Fruit fly (Drosophila melanogaster) whole organism, embryonic: ENCODE measurements around the gene Ras85D.

ENCODE experiments used
- Atf-2 ChIP-seq: fragments of 200-800 bp; sonication (Bioruptor generic); optimal IDR thresholded peaks from 2 replicates; lab custom pipeline; 2016; ENCODE audit warnings: missing biosample characterization, missing genetic modification characterization
- CG10366 ChIP-seq: fragments of 200-800 bp; sonication (Bioruptor generic); IDR thresholded peaks from 2 replicates; pipeline ENCODE4 v1.3.6; 2022; ENCODE audit warnings: missing biosample characterization, missing genetic modification characterization
- CG11398 ChIP-seq: fragments of 200-800 bp; sonication (Bioruptor generic); optimal IDR thresholded peaks from 2 replicates; lab custom pipeline; 2016; ENCODE audit warnings: missing biosample characterization, missing genetic modification characterization
- CG13123 ChIP-seq: fragments of 200-800 bp; sonication (Bioruptor generic); optimal IDR thresholded peaks from 2 replicates; lab custom pipeline; 2016; ENCODE audit warnings: missing biosample characterization, missing genetic modification characterization
- CG14710 ChIP-seq: fragments of 200-800 bp; sonication (Bioruptor generic); optimal IDR thresholded peaks from 3 replicates; lab custom pipeline; 2019; ENCODE audit warnings: missing biosample characterization, mild to moderate bottlenecking, missing genetic modification characterization, moderate library complexity
- CG15073 ChIP-seq: fragments of 200-800 bp; sonication (Bioruptor generic); optimal IDR thresholded peaks from 2 replicates; lab custom pipeline; 2016; ENCODE audit warnings: missing biosample characterization, missing genetic modification characterization
- CG2678 ChIP-seq: fragments of 200-800 bp; sonication (Bioruptor generic); optimal IDR thresholded peaks from 3 replicates; lab custom pipeline; 2019; ENCODE audit warnings: missing biosample characterization, mild to moderate bottlenecking, missing genetic modification characterization, moderate library complexity
- CG32772 ChIP-seq: fragments of 200-800 bp; sonication (Bioruptor generic); IDR thresholded peaks from 2 replicates; pipeline ENCODE4 v1.3.6; 2022; ENCODE audit warnings: missing biosample characterization, missing genetic modification characterization
- CG3847 ChIP-seq: fragments of 200-800 bp; sonication (Bioruptor generic); IDR thresholded peaks from 2 replicates; pipeline ENCODE4 v1.3.6; 2022; ENCODE audit warnings: missing biosample characterization, missing genetic modification characterization
- CG6813 ChIP-seq: fragments of 200-800 bp; sonication (Bioruptor generic); optimal IDR thresholded peaks from 2 replicates; lab custom pipeline; 2017; ENCODE audit warnings: missing biosample characterization, missing genetic modification characterization, mild to moderate bottlenecking, moderate library complexity, missing genetic modification reagents
- CG7372 ChIP-seq: fragments of 200-800 bp; sonication (Bioruptor generic); IDR thresholded peaks from 2 replicates; pipeline ENCODE4 v1.3.6; 2022; ENCODE audit warnings: missing biosample characterization, missing genetic modification characterization
- CG9215 ChIP-seq: fragments of 200-800 bp; sonication (Bioruptor generic); IDR thresholded peaks from 2 replicates; pipeline ENCODE4 v1.3.6; 2022; ENCODE audit warnings: missing biosample characterization, missing genetic modification characterization
- CoRest ChIP-seq: fragments of 200-800 bp; sonication (Bioruptor generic); optimal IDR thresholded peaks from 3 replicates; lab custom pipeline; 2018; ENCODE audit warnings: missing biosample characterization, mild to moderate bottlenecking, missing genetic modification characterization, moderate library complexity
- Dbx ChIP-seq: fragments of 200-800 bp; sonication (Bioruptor generic); IDR thresholded peaks from 3 replicates; pipeline ENCODE4 v1.3.6; 2022; ENCODE audit warnings: missing biosample characterization, missing genetic modification characterization
- Ets65A ChIP-seq: fragments of 200-800 bp; sonication (Bioruptor generic); peaks from one replicate; lab custom pipeline; 2016; ENCODE audit warnings: missing biosample characterization, missing genetic modification characterization
- Fer2 ChIP-seq: fragments of 200-800 bp; sonication (Bioruptor generic); optimal IDR thresholded peaks from 2 replicates; lab custom pipeline; 2018; ENCODE audit warnings: missing biosample characterization, mild to moderate bottlenecking, missing genetic modification characterization, moderate library complexity
- HLHmδ ChIP-seq: fragments of 200-800 bp; sonication (Bioruptor generic); optimal IDR thresholded peaks from 2 replicates; lab custom pipeline; 2018; ENCODE audit warnings: missing biosample characterization, mild to moderate bottlenecking, missing genetic modification characterization, moderate library complexity
- Hmr ChIP-seq: fragments of 200-800 bp; sonication (Bioruptor generic); optimal IDR thresholded peaks from 3 replicates; lab custom pipeline; 2017; ENCODE audit warnings: mild to moderate bottlenecking, missing biosample characterization, missing genetic modification reagents, missing genetic modification characterization
- Hsf ChIP-seq: fragments of 200-800 bp; sonication (Bioruptor generic); optimal IDR thresholded peaks from 3 replicates; lab custom pipeline; 2016; ENCODE audit warnings: missing biosample characterization, missing genetic modification characterization
- Kr ChIP-seq: fragments of 200-800 bp; sonication (Bioruptor generic); optimal IDR thresholded peaks from 2 replicates; lab custom pipeline; 2017; ENCODE audit warnings: missing biosample characterization, mild to moderate bottlenecking, missing genetic modification characterization
- Oaz ChIP-seq: fragments of 200-800 bp; sonication (Bioruptor generic); IDR thresholded peaks from 2 replicates; pipeline ENCODE4 v1.3.6; 2022; ENCODE audit warnings: missing biosample characterization, missing genetic modification characterization
- Optix ChIP-seq: fragments of 200-800 bp; sonication (Bioruptor generic); IDR thresholded peaks from 3 replicates; pipeline ENCODE4 v1.3.6; 2022; ENCODE audit warnings: missing biosample characterization, missing genetic modification characterization
- Ptx1 ChIP-seq: fragments of 200-800 bp; sonication (Bioruptor generic); IDR thresholded peaks from 2 replicates; pipeline ENCODE4 v1.3.6; 2022; ENCODE audit warnings: missing biosample characterization, missing genetic modification characterization
- Sry-β ChIP-seq: fragments of 200-800 bp; sonication (Bioruptor generic); optimal IDR thresholded peaks from 2 replicates; lab custom pipeline; 2018; ENCODE audit warnings: missing biosample characterization, mild to moderate bottlenecking, missing genetic modification characterization, moderate library complexity
- TFAM ChIP-seq: fragments of 200-800 bp; sonication (Bioruptor generic); optimal IDR thresholded peaks from 2 replicates; lab custom pipeline; 2017; ENCODE audit warnings: missing biosample characterization, missing genetic modification characterization, inconsistent platforms
- Vsx1 ChIP-seq: fragments of 200-800 bp; sonication (Bioruptor generic); optimal IDR thresholded peaks from 2 replicates; lab custom pipeline; 2017; ENCODE audit warnings: missing biosample characterization, mild to moderate bottlenecking, missing genetic modification characterization, missing genetic modification reagents
- az2 ChIP-seq: fragments of 200-800 bp; sonication (Bioruptor generic); optimal IDR thresholded peaks from 3 replicates; lab custom pipeline; 2016; ENCODE audit warnings: missing biosample characterization, missing genetic modification characterization
- bcd ChIP-seq: fragments of 200-800 bp; sonication (Bioruptor generic); optimal IDR thresholded peaks from 2 replicates; lab custom pipeline; 2017; ENCODE audit warnings: missing biosample characterization, mild to moderate bottlenecking, missing genetic modification characterization
- bsh ChIP-seq, 2 experiments: fragments of 200-800 bp; sonication (Bioruptor generic); optimal IDR thresholded peaks; 2 replicates each; lab custom pipeline; 2017 to 2018; ENCODE audit warnings: mild to moderate bottlenecking in 2 of 2, missing biosample characterization in 2 of 2, missing genetic modification characterization in 2 of 2, moderate library complexity in 1 of 2
- cg ChIP-seq: fragments of 200-800 bp; sonication (Bioruptor generic); optimal IDR thresholded peaks from 3 replicates; lab custom pipeline; 2019; ENCODE audit warnings: missing biosample characterization, mild to moderate bottlenecking, missing genetic modification characterization, moderate library complexity
- da ChIP-seq: fragments of 200-800 bp; sonication (Bioruptor generic); optimal IDR thresholded peaks from 2 replicates; lab custom pipeline; 2016; ENCODE audit warnings: missing biosample characterization, missing genetic modification characterization
- dysf ChIP-seq: fragments of 200-800 bp; sonication (Bioruptor generic); IDR thresholded peaks from 3 replicates; pipeline ENCODE4 v1.3.6; 2022; ENCODE audit warnings: missing biosample characterization, missing genetic modification characterization
- gsb-n ChIP-seq: fragments of 200-800 bp; sonication (Bioruptor generic); optimal IDR thresholded peaks from 3 replicates; lab custom pipeline; 2018; ENCODE audit warnings: missing biosample characterization, mild to moderate bottlenecking, missing genetic modification characterization
- gt ChIP-seq: fragments of 200-800 bp; sonication (Bioruptor generic); IDR thresholded peaks from 2 replicates; pipeline ENCODE4 v1.3.6; 2022; ENCODE audit warnings: missing biosample characterization, missing genetic modification characterization
- hbn ChIP-seq: fragments of 200-800 bp; sonication (Bioruptor generic); IDR thresholded peaks from 2 replicates; pipeline ENCODE4 v1.3.6; 2022; ENCODE audit warnings: missing biosample characterization, missing genetic modification characterization; ENCODE audit not compliant: partially characterized antibody
- jing ChIP-seq: fragments of 200-800 bp; sonication (Bioruptor generic); optimal IDR thresholded peaks from 2 replicates; lab custom pipeline; 2018; ENCODE audit warnings: missing biosample characterization, mild to moderate bottlenecking, missing genetic modification characterization
- kni ChIP-seq: fragments of 200-800 bp; sonication (Bioruptor generic); optimal IDR thresholded peaks from 3 replicates; lab custom pipeline; 2017; ENCODE audit warnings: mild to moderate bottlenecking, missing biosample characterization, missing genetic modification reagents, missing genetic modification characterization
- lmd ChIP-seq: fragments of 200-800 bp; sonication (Bioruptor generic); IDR thresholded peaks from 2 replicates; pipeline ENCODE4 v1.3.6; 2022; ENCODE audit warnings: missing biosample characterization, missing genetic modification characterization
- lov ChIP-seq, 2 experiments: fragments of 200-800 bp in 1 of 2; fragments of >200 bp in 1 of 2; sonication (Bioruptor generic) in 1 of 2; IDR thresholded peaks in 1 of 2; optimal IDR thresholded peaks in 1 of 2; 2 replicates in 1 of 2; 3 replicates in 1 of 2; pipeline versions ENCODE4 v1.3.6 to Lab custom; 2017 to 2022; ENCODE audit warnings: missing biosample characterization in 1 of 2, missing genetic modification characterization in 1 of 2
- nau ChIP-seq: fragments of 200-800 bp; sonication (Bioruptor generic); optimal IDR thresholded peaks from 3 replicates; lab custom pipeline; 2017; ENCODE audit warnings: missing biosample characterization, mild to moderate bottlenecking, missing genetic modification characterization, missing genetic modification reagents
- oc ChIP-seq: fragments of 200-800 bp; sonication (Bioruptor generic); optimal IDR thresholded peaks from 2 replicates; lab custom pipeline; 2018; ENCODE audit warnings: missing biosample characterization, mild to moderate bottlenecking, missing genetic modification characterization, moderate library complexity
- rib ChIP-seq: fragments of 200-800 bp; sonication (Bioruptor generic); IDR thresholded peaks from 2 replicates; pipeline ENCODE4 v1.3.6; 2022; ENCODE audit warnings: missing biosample characterization, missing genetic modification characterization
- row ChIP-seq: fragments of 200-800 bp; sonication (Bioruptor generic); IDR thresholded peaks from 3 replicates; pipeline ENCODE4 v1.3.6; 2022; ENCODE audit warnings: missing biosample characterization, missing genetic modification characterization
- stwl ChIP-seq: fragments of 200-800 bp; sonication (Bioruptor generic); optimal IDR thresholded peaks from 3 replicates; lab custom pipeline; 2018; ENCODE audit warnings: missing biosample characterization, mild to moderate bottlenecking, missing genetic modification characterization, moderate library complexity
- tll ChIP-seq, 2 experiments: fragments of 200-800 bp in 1 of 2; fragments of >200 bp in 1 of 2; sonication (Bioruptor generic) in 1 of 2; optimal IDR thresholded peaks; 2 replicates each; lab custom pipeline; 2017 to 2019; ENCODE audit warnings: missing biosample characterization in 2 of 2, missing genetic modification characterization in 2 of 2, mild to moderate bottlenecking in 1 of 2, moderate library complexity in 1 of 2
- twi ChIP-seq: fragments of 200-800 bp; optimal IDR thresholded peaks from 2 replicates; lab custom pipeline; 2019; ENCODE audit warnings: missing biosample characterization, mild to moderate bottlenecking, missing genetic modification characterization, moderate library complexity
- wor ChIP-seq: fragments of 200-800 bp; sonication (Bioruptor generic); IDR thresholded peaks from 2 replicates; pipeline ENCODE4 v1.3.6; 2022; ENCODE audit warnings: missing biosample characterization, missing genetic modification characterization
- z ChIP-seq: fragments of 200-800 bp; sonication (Bioruptor generic); IDR thresholded peaks from 3 replicates; pipeline ENCODE4 v1.3.6; 2022; ENCODE audit warnings: missing biosample characterization, missing genetic modification characterization
- zen ChIP-seq: fragments of 200-800 bp; sonication (Bioruptor generic); optimal IDR thresholded peaks from 3 replicates; lab custom pipeline; 2018; ENCODE audit warnings: missing biosample characterization, mild to moderate bottlenecking, missing genetic modification characterization, moderate library complexity
- zfh1 ChIP-seq: fragments of 200-800 bp; sonication (Bioruptor generic); IDR thresholded peaks from 3 replicates; pipeline ENCODE4 v1.3.6; 2022; ENCODE audit warnings: missing biosample characterization, missing genetic modification characterization

Gene Ras85D

DNA sequence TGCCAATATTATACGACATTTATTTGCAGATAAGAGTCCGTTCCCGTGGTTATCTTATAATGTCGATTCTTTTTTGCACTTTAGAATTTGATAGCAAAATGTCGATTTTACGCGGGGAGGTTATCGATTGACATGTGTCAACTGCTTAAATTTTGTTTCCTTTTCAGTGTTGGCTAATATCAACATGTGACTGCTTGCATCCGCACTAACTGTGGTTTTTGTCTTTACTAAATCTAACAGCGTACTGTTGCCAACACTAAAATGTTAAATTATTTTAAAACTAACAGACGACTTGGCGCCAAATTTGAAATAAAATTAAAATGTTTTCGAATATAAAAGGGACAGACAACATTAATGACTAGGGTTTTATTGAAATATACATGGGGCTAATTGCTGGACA, 16.1 kb downstream of the Ras85D start (continued):
- no peak for TF ChIP-seq Optix (GFP tag; lab: Robert Waterston, UW)
- TF ChIP-seq nau (GFP tag; lab: Kevin White, UChicago): no peak
- TF ChIP-seq tll (GFP tag; optimal IDR thresholded peaks at IDR 0.05; lab: Kevin White, UChicago): no peak
- TF ChIP-seq row (GFP tag; lab: Robert Waterston, UW): peak; percentile 9; the same call in 1 of the 3 replicates
- peak; percentile 74 for TF ChIP-seq bcd (GFP tag; lab: Kevin White, UChicago)
- peak; percentile 76 for TF ChIP-seq Ptx1 (GFP tag; lab: Robert Waterston, UW)
- no peak for TF ChIP-seq Kr (GFP tag; lab: Kevin White, UChicago)
- TF ChIP-seq bsh (GFP tag; optimal IDR thresholded peaks at IDR 0.05; lab: Kevin White, UChicago): peak in 1 of 2 experiments; percentile 40
- peak; percentile 44; the same call in 1 of the 2 replicates for TF ChIP-seq CG10366
- TF ChIP-seq CoRest (tag; lab: Kevin White, UChicago): peak; percentile 79
- TF ChIP-seq az2 (GFP tag; lab: Kevin White, UChicago): peak; percentile 50
- TF ChIP-seq twi (tag; lab: Kevin White, UChicago): peak; percentile 76
- peak; percentile 46 for TF ChIP-seq gsb-n (tag; lab: Kevin White, UChicago)
- TF ChIP-seq CG6813 (GFP tag; lab: Kevin White, UChicago): no peak
- TF ChIP-seq gt: no peak
- TF ChIP-seq CG11398 (GFP tag; lab: Kevin White, UChicago): peak; percentile 58
- peak; percentile 70 for TF ChIP-seq CG2678 (tag; lab: Kevin White, UChicago)
- peak; percentile 39 for TF ChIP-seq Atf-2 (GFP tag; lab: Kevin White, UChicago)
- no peak for TF ChIP-seq HLHmδ (GFP tag; lab: Kevin White, UChicago)
- TF ChIP-seq Fer2 (tag; lab: Kevin White, UChicago): peak; percentile 75
- TF ChIP-seq CG14710 (tag; lab: Kevin White, UChicago): peak; percentile 86
- peak; percentile 61; the same call in 1 of the 2 replicates for TF ChIP-seq lmd (GFP tag; lab: Robert Waterston, UW)
- TF ChIP-seq hbn (GFP tag; lab: Robert Waterston, UW): peak; percentile 39; the same call in 1 of the 2 replicates
- no peak for TF ChIP-seq TFAM (GFP tag; lab: Kevin White, UChicago)
- peak; percentile 94 for TF ChIP-seq Hmr (GFP tag; lab: Kevin White, UChicago)
- TF ChIP-seq oc: no peak
- TF ChIP-seq jing (GFP tag; lab: Kevin White, UChicago): peak; percentile 44
- TF ChIP-seq z (GFP tag; lab: Robert Waterston, UW): no peak
- TF ChIP-seq CG9215 (GFP tag; lab: Robert Waterston, UW): peak; percentile 74
- TF ChIP-seq zen: peak; percentile 64
- no peak for TF ChIP-seq lov (optimal IDR thresholded peaks at IDR 0.05; lab: Kevin White, UChicago)
- TF ChIP-seq lov (GFP tag; IDR thresholded peaks at IDR 0.05; lab: Robert Waterston, UW): peak; percentile 31; the same call in 1 of the 3 replicates
- TF ChIP-seq rib (GFP tag; lab: Robert Waterston, UW): peak; percentile 72
- TF ChIP-seq CG13123 (GFP tag; lab: Kevin White, UChicago): peak; percentile 54
- peak; percentile 90 for TF ChIP-seq CG3847
- peak; percentile 36 for TF ChIP-seq Vsx1 (GFP tag; lab: Kevin White, UChicago)
- TF ChIP-seq Sry-β (GFP tag; lab: Kevin White, UChicago): no peak
- no peak for TF ChIP-seq cg
- TF ChIP-seq Ets65A: peak; percentile 100
- no peak for TF ChIP-seq kni (GFP tag; lab: Kevin White, UChicago)
- TF ChIP-seq stwl: peak; percentile 80
- TF ChIP-seq CG32772 (GFP tag; lab: Robert Waterston, UW): peak; percentile 72
- no peak for TF ChIP-seq wor (GFP tag; lab: Robert Waterston, UW)
- TF ChIP-seq CG15073 (GFP tag; lab: Kevin White, UChicago): no peak
- peak; percentile 85 for TF ChIP-seq Hsf (GFP tag; lab: Kevin White, UChicago)
- TF ChIP-seq zfh1 (GFP tag; lab: Robert Waterston, UW): peak; percentile 54; the same call in 1 of the 3 replicates
- TF ChIP-seq dysf: peak; percentile 70; the same call in 2 of the 3 replicates
- no peak for TF ChIP-seq Oaz (GFP tag; lab: Robert Waterston, UW)
- 0 out of 2 replicates have a peak, but pooled peaks have one; percentile 35 for TF ChIP-seq CG7372 (GFP tag; lab: Robert Waterston, UW)
- peak; percentile 13 for TF ChIP-seq da
- TF ChIP-seq Dbx (GFP tag; lab: Robert Waterston, UW): peak; percentile 67; the same call in 2 of the 3 replicates
